Worm (Caenorhabditis elegans) whole organism, late embryonic: ENCODE data around the gene vha-6.

Source experiments
- C08G9.2 ChIP-seq: sonication (generic microtip); optimal IDR thresholded peaks from 2 replicates; lab custom pipeline; 2016; ENCODE audit warnings: mild to moderate bottlenecking, missing genetic modification characterization, moderate library complexity, missing compliant biosample characterization
- K09A11.1 ChIP-seq: sonication (generic microtip); optimal IDR thresholded peaks from 2 replicates; lab custom pipeline; 2017; ENCODE audit warnings: antibody characterized with exemption, mild to moderate bottlenecking, missing genetic modification characterization, missing compliant biosample characterization; ENCODE audit not compliant: insufficient read depth
- T23F11.4 ChIP-seq: fragments of 200-800 bp; sonication (Bioruptor generic); optimal IDR thresholded peaks from 2 replicates; lab custom pipeline; 2018; ENCODE audit warnings: mild to moderate bottlenecking, missing genetic modification characterization, missing compliant biosample characterization
- Y22D7AL.16 ChIP-seq: sonication (generic microtip); optimal IDR thresholded peaks from 2 replicates; lab custom pipeline; 2016; ENCODE audit warnings: missing genetic modification characterization, missing compliant biosample characterization
- ahr-1 ChIP-seq: sonication (generic microtip); optimal IDR thresholded peaks from 2 replicates; lab custom pipeline; 2016; ENCODE audit warnings: missing genetic modification characterization, missing compliant biosample characterization
- ceh-19 ChIP-seq: fragments of 200-800 bp; sonication (Bioruptor generic); optimal IDR thresholded peaks from 2 replicates; lab custom pipeline; 2018; ENCODE audit warnings: mild to moderate bottlenecking, missing genetic modification characterization, missing compliant biosample characterization
- ceh-2 ChIP-seq: sonication (generic microtip); optimal IDR thresholded peaks from 2 replicates; lab custom pipeline; 2016; ENCODE audit warnings: missing genotype, missing genetic modification characterization, missing compliant biosample characterization
- ceh-22 ChIP-seq: sonication (generic microtip); optimal IDR thresholded peaks from 2 replicates; lab custom pipeline; 2017; ENCODE audit warnings: missing biosample characterization, missing genetic modification characterization
- ceh-24 ChIP-seq: sonication (generic microtip); optimal IDR thresholded peaks from 2 replicates; lab custom pipeline; 2016; ENCODE audit warnings: mild to moderate bottlenecking, missing genetic modification characterization, missing compliant biosample characterization
- ceh-30 ChIP-seq: fragments of 150-350 bp; optimal IDR thresholded peaks from 2 replicates; lab custom pipeline; 2014; ENCODE audit warnings: missing biosample characterization, missing genetic modification characterization
- ceh-45 ChIP-seq: fragments of 200-800 bp; sonication (Bioruptor generic); IDR thresholded peaks from 2 replicates; pipeline ENCODE4 v1.3.6; 2022; ENCODE audit warnings: missing genetic modification reagents, missing genetic modification characterization, missing compliant biosample characterization
- che-1 ChIP-seq: sonication (generic microtip); optimal IDR thresholded peaks from 2 replicates; lab custom pipeline; 2016; ENCODE audit warnings: mild to moderate bottlenecking, missing genetic modification characterization, missing compliant biosample characterization
- dmd-4 ChIP-seq: sonication (generic microtip); optimal IDR thresholded peaks from 2 replicates; lab custom pipeline; 2016; ENCODE audit warnings: borderline replicate concordance, missing genetic modification characterization, missing compliant biosample characterization
- elt-4 ChIP-seq: sonication (generic microtip); optimal IDR thresholded peaks from 2 replicates; lab custom pipeline; 2016; ENCODE audit warnings: missing genetic modification characterization, missing compliant biosample characterization
- ets-4 ChIP-seq: sonication (generic microtip); optimal IDR thresholded peaks from 2 replicates; lab custom pipeline; 2016; ENCODE audit warnings: missing genetic modification characterization, missing compliant biosample characterization
- fax-1 ChIP-seq: sonication (generic microtip); optimal IDR thresholded peaks from 2 replicates; lab custom pipeline; 2016; ENCODE audit warnings: missing genotype, missing genetic modification characterization, missing compliant biosample characterization
- fkh-10 ChIP-seq: fragments of 150-350 bp; optimal IDR thresholded peaks from 2 replicates; lab custom pipeline; 2014; ENCODE audit warnings: missing biosample characterization, missing genetic modification reagents, missing genetic modification characterization
- hlh-13 ChIP-seq: fragments of 200-800 bp; sonication (Bioruptor generic); optimal IDR thresholded peaks from 2 replicates; lab custom pipeline; 2018; ENCODE audit warnings: mild to moderate bottlenecking, missing genetic modification characterization, missing compliant biosample characterization
- hlh-8 ChIP-seq: sonication (generic microtip); optimal IDR thresholded peaks from 2 replicates; lab custom pipeline; 2016; ENCODE audit warnings: missing genotype, missing genetic modification characterization, missing compliant biosample characterization
- lin-11 ChIP-seq: fragments of 200-800 bp; sonication (Bioruptor generic); optimal IDR thresholded peaks from 2 replicates; lab custom pipeline; 2018; ENCODE audit warnings: mild to moderate bottlenecking, missing genetic modification characterization, missing compliant biosample characterization
- madf-2 ChIP-seq: sonication (generic microtip); optimal IDR thresholded peaks from 2 replicates; lab custom pipeline; 2017; ENCODE audit warnings: missing genetic modification characterization, missing compliant biosample characterization
- nfya-1 ChIP-seq: sonication (generic microtip); optimal IDR thresholded peaks from 2 replicates; lab custom pipeline; 2017; ENCODE audit warnings: missing genetic modification characterization, mild to moderate bottlenecking, missing compliant biosample characterization, antibody characterized with exemption, moderate library complexity
- nhr-11 ChIP-seq: fragments of 150-350 bp; optimal IDR thresholded peaks from 2 replicates; lab custom pipeline; 2014; ENCODE audit warnings: missing biosample characterization, missing genetic modification characterization
- nhr-232 ChIP-seq: sonication (generic microtip); optimal IDR thresholded peaks from 2 replicates; lab custom pipeline; 2016; ENCODE audit warnings: missing genetic modification characterization, missing compliant biosample characterization
- pat-9 ChIP-seq: fragments of 200-800 bp; sonication (Bioruptor generic); optimal IDR thresholded peaks from 2 replicates; lab custom pipeline; 2018; ENCODE audit warnings: mild to moderate bottlenecking, missing genetic modification characterization, moderate library complexity, missing compliant biosample characterization
- pax-1 ChIP-seq: fragments of 150-350 bp; optimal IDR thresholded peaks from 2 replicates; lab custom pipeline; 2014; ENCODE audit warnings: missing biosample characterization, missing genetic modification characterization
- pha-2 ChIP-seq: sonication (generic microtip); optimal IDR thresholded peaks from 2 replicates; lab custom pipeline; 2017; ENCODE audit warnings: mild to moderate bottlenecking, missing genetic modification characterization, missing compliant biosample characterization
- pha-4 ChIP-seq: fragments of 150-350 bp; optimal IDR thresholded peaks from 2 replicates; lab custom pipeline; 2018; ENCODE audit warnings: missing biosample characterization, missing genetic modification reagents, missing genetic modification characterization
- pqm-1 ChIP-seq: sonication (generic microtip); optimal IDR thresholded peaks from 2 replicates; lab custom pipeline; 2016; ENCODE audit warnings: missing genetic modification characterization, missing compliant biosample characterization
- ref-2 ChIP-seq: sonication (generic microtip); optimal IDR thresholded peaks from 2 replicates; lab custom pipeline; 2016; ENCODE audit warnings: missing genetic modification characterization, missing compliant biosample characterization
- sdc-2 ChIP-seq: sonication (generic microtip); optimal IDR thresholded peaks from 2 replicates; lab custom pipeline; 2016; ENCODE audit warnings: missing genotype, missing genetic modification characterization, missing compliant biosample characterization
- sox-2 ChIP-seq: fragments of 200-800 bp; sonication (Bioruptor generic); IDR thresholded peaks from 2 replicates; pipeline ENCODE4 v1.3.6; 2022; ENCODE audit warnings: missing genetic modification reagents, missing genetic modification characterization, missing compliant biosample characterization
- syd-9 ChIP-seq: sonication (generic microtip); optimal IDR thresholded peaks from 2 replicates; lab custom pipeline; 2016; ENCODE audit warnings: mild to moderate bottlenecking, missing genetic modification characterization, moderate library complexity, missing compliant biosample characterization
- tbx-2 ChIP-seq: sonication (generic microtip); optimal IDR thresholded peaks from 2 replicates; lab custom pipeline; 2016; ENCODE audit warnings: missing genetic modification characterization, missing compliant biosample characterization
- unc-3 ChIP-seq, 2 experiments: fragments of 200-800 bp in 1 of 2; sonication (Bioruptor generic) in 1 of 2; sonication (generic microtip) in 1 of 2; conservative IDR thresholded peaks in 1 of 2; optimal IDR thresholded peaks in 1 of 2; 2 replicates each; pipeline versions ENCODE4 v1.3.6 to Lab custom; 2016 to 2022; ENCODE audit warnings: missing compliant biosample characterization in 2 of 2, missing genetic modification characterization in 2 of 2, missing genetic modification reagents in 1 of 2
- ztf-16 ChIP-seq: sonication (generic microtip); optimal IDR thresholded peaks from 2 replicates; lab custom pipeline; 2017; ENCODE audit warnings: missing genetic modification characterization, missing compliant biosample characterization

The vha-6 gene

ce11 chrII:11438417-11438816 lies at the start of gene vha-6:
Gene vha-6 (minus strand): TSS chrII:11438452.
- TF ChIP-seq sdc-2 (tag; lab: Kevin White, UChicago) (no peak), ceh-24 (no peak), pha-4 (tag; lab: Kevin White, UChicago) (no peak), fkh-10 (no peak), ceh-19 (GFP tag; lab: Kevin White, UChicago) (no peak), pax-1 (tag; lab: Kevin White, UChicago) (no peak), hlh-13 (GFP tag; lab: Kevin White, UChicago) (no peak), che-1 (no peak), ceh-22 (tag; lab: Kevin White, UChicago) (no peak), ref-2 (tag; lab: Kevin White, UChicago) (no peak), unc-3 (GFP tag; conservative IDR thresholded peaks at IDR 0.05; lab: Robert Waterston, UW) (no peak), unc-3 (tag; optimal IDR thresholded peaks at IDR 0.05; lab: Kevin White, UChicago) (no peak), pqm-1 (tag; lab: Kevin White, UChicago) (no peak), tbx-2 (tag; lab: Kevin White, UChicago) (no peak), ceh-45 (no peak), T23F11.4 (GFP tag; lab: Kevin White, UChicago) (no peak), nfya-1 (tag; lab: Kevin White, UChicago) (no peak), hlh-8 (tag; lab: Kevin White, UChicago) (no peak), syd-9 (tag; lab: Kevin White, UChicago) (no peak)

ce11 chrII:11487999-11488398 lies 49.7 kb upstream of the vha-6 start, which contains the start of gene B0334.13:
Gene B0334.13 (plus strand): TSS chrII:11488299.
- TF ChIP-seq T23F11.4 (GFP tag; lab: Kevin White, UChicago) (no peak), tbx-2 (tag; lab: Kevin White, UChicago) (no peak), fkh-10 (no peak), sox-2 (GFP tag; lab: Robert Waterston, UW) (no peak), ahr-1 (tag; lab: Kevin White, UChicago) (no peak), ztf-16 (tag; lab: Kevin White, UChicago) (no peak), elt-4 (tag; lab: Kevin White, UChicago) (no peak), ets-4 (tag; lab: Kevin White, UChicago) (no peak), pax-1 (tag; lab: Kevin White, UChicago) (no peak), fax-1 (tag; lab: Kevin White, UChicago) (no peak), madf-2 (tag; lab: Kevin White, UChicago) (no peak), ceh-24 (no peak), pha-2 (tag; lab: Kevin White, UChicago) (no peak), ceh-2 (tag; lab: Kevin White, UChicago) (no peak), lin-11 (tag; lab: Kevin White, UChicago) (no peak), K09A11.1 (tag; lab: Kevin White, UChicago) (no peak), C08G9.2 (tag; lab: Kevin White, UChicago) (no peak)

- no peak for TF ChIP-seq dmd-4
- TF ChIP-seq nhr-232 = no peak
- no peak for TF ChIP-seq pat-9 (tag; lab: Kevin White, UChicago)
- TF ChIP-seq nhr-11 (tag; lab: Kevin White, UChicago) = no peak
- TF ChIP-seq ceh-19 (GFP tag; lab: Kevin White, UChicago) = no peak
- TF ChIP-seq Y22D7AL.16 (tag; lab: Kevin White, UChicago) = no peak
- TF ChIP-seq T23F11.4 (GFP tag; lab: Kevin White, UChicago) = no peak
- TF ChIP-seq hlh-8 (tag; lab: Kevin White, UChicago) = no peak
- no peak for TF ChIP-seq ceh-30 (tag; lab: Kevin White, UChicago)
- TF ChIP-seq, all 69 proteins: peak for 0
Observed at ce11 chrII:11486698-11487234, 48.5 kb upstream of the vha-6 start, which contains the start of gene ttr-18. Gene ttr-18 (minus strand): TSS chrII:11486748.
